Fruit fly (Drosophila melanogaster) whole organism, pupa: ENCODE measurements around the gene CAH7.

Experiments
- CG10348 ChIP-seq: fragments of 200-800 bp; sonication (Bioruptor generic); IDR thresholded peaks from 2 replicates; pipeline ENCODE4 v1.3.6; 2022; ENCODE audit warnings: missing biosample characterization, missing genetic modification characterization
- CG13204 ChIP-seq: fragments of 200-800 bp; sonication (Bioruptor generic); optimal IDR thresholded peaks from 2 replicates; lab custom pipeline; 2018; ENCODE audit warnings: missing biosample characterization, mild to moderate bottlenecking, missing genetic modification characterization, moderate library complexity
- CG15710 ChIP-seq: fragments of 200-800 bp; sonication (Bioruptor generic); optimal IDR thresholded peaks from 2 replicates; lab custom pipeline; 2018; ENCODE audit warnings: missing biosample characterization, mild to moderate bottlenecking, missing genetic modification characterization, moderate library complexity
- CG34367 ChIP-seq: fragments of 200-800 bp; sonication (Bioruptor generic); optimal IDR thresholded peaks from 2 replicates; lab custom pipeline; 2018; ENCODE audit warnings: missing biosample characterization, mild to moderate bottlenecking, missing genetic modification characterization
- CG8159 ChIP-seq: fragments of 200-800 bp; sonication (Bioruptor generic); optimal IDR thresholded peaks from 3 replicates; lab custom pipeline; 2018; ENCODE audit warnings: missing biosample characterization, mild to moderate bottlenecking, missing genetic modification characterization, moderate library complexity
- CG8301 ChIP-seq: fragments of 200-800 bp; sonication (Bioruptor generic); optimal IDR thresholded peaks from 2 replicates; lab custom pipeline; 2018; ENCODE audit warnings: missing biosample characterization, mild to moderate bottlenecking, missing genetic modification characterization
- CG9948 ChIP-seq: fragments of 200-800 bp; sonication (Bioruptor generic); optimal IDR thresholded peaks from 2 replicates; lab custom pipeline; 2018; ENCODE audit warnings: missing biosample characterization, mild to moderate bottlenecking, missing genetic modification characterization, moderate library complexity
- D1 ChIP-seq: fragments of 200-800 bp; sonication (Bioruptor generic); optimal IDR thresholded peaks from 2 replicates; lab custom pipeline; 2018; ENCODE audit warnings: missing biosample characterization, mild to moderate bottlenecking, missing genetic modification characterization, moderate library complexity
- EcR ChIP-seq: fragments of 200-800 bp; sonication (Bioruptor generic); optimal IDR thresholded peaks from 3 replicates; lab custom pipeline; 2019; ENCODE audit warnings: missing biosample characterization, missing genetic modification characterization, mild to moderate bottlenecking, moderate library complexity, missing genetic modification reagents
- Ets98B ChIP-seq: fragments of 200-800 bp; sonication (Bioruptor generic); IDR thresholded peaks from 2 replicates; pipeline ENCODE4 v1.3.6; 2022; ENCODE audit warnings: missing biosample characterization, missing genetic modification characterization
- Pif1A ChIP-seq: fragments of 200-800 bp; sonication (Bioruptor generic); optimal IDR thresholded peaks from 3 replicates; lab custom pipeline; 2016; ENCODE audit warnings: missing biosample characterization, missing genetic modification characterization
- Snoo ChIP-seq: fragments of 200-800 bp; sonication (Bioruptor generic); optimal IDR thresholded peaks from 3 replicates; lab custom pipeline; 2017; ENCODE audit warnings: missing biosample characterization, mild to moderate bottlenecking, missing genetic modification characterization, inconsistent platforms
- gl ChIP-seq: fragments of 200-800 bp; sonication (Bioruptor generic); optimal IDR thresholded peaks from 2 replicates; lab custom pipeline; 2018; ENCODE audit warnings: missing biosample characterization, mild to moderate bottlenecking, missing genetic modification characterization
- rn ChIP-seq: fragments of 200-800 bp; sonication (Bioruptor generic); IDR thresholded peaks from 2 replicates; pipeline ENCODE4 v1.3.6; 2022; ENCODE audit warnings: missing biosample characterization, missing genetic modification characterization

DNA sequence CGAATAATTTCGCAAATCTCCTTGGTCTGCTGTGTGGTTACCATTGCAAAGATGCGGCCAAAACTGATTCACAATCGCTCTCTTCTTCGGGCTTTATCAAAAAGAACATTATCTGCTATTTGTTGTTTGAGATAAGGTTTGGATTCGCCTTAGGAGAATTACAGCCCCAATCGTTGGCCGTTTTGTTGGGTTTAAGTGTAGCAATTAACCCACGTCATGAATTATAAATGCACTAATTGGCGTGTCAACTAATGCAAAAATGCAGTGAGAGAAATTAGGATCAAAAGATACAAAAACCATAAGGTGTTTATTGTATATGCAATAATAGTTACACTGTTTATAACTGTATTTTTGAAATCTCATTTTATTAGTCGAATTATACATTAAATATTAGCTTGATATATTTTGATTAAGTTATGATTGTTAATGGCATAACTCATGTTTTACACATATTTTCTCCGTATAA is 36.7 kb upstream of the CAH7 start, which contains the start of gene Alp13:
- TF ChIP-seq Pif1A (no peak), Snoo (tag; lab: Kevin White, UChicago) (no peak), CG9948 (tag; lab: Kevin White, UChicago) (no peak), rn (GFP tag; lab: Robert Waterston, UW) (no peak), CG34367 (tag; lab: Kevin White, UChicago) (no peak), EcR (no peak), D1 (tag; lab: Kevin White, UChicago) (no peak), gl (tag; lab: Kevin White, UChicago) (no peak), CG13204 (no peak), CG8159 (tag; lab: Kevin White, UChicago) (no peak), CG10348 (no peak), Ets98B (GFP tag; lab: Robert Waterston, UW) (no peak), CG15710 (no peak), CG8301 (tag; lab: Kevin White, UChicago) (no peak)
